Worm (Caenorhabditis elegans) whole organism, L4 larva: ENCODE data around the gene bar-1.

Experiments
- F49E8.2 ChIP-seq: sonication (generic microtip); optimal IDR thresholded peaks from 2 replicates; lab custom pipeline; 2016; ENCODE audit warnings: missing compliant biosample characterization, mild to moderate bottlenecking, missing genetic modification characterization, borderline replicate concordance
- R02D3.7 ChIP-seq: fragments of 150-350 bp; sonication (generic microtip); optimal IDR thresholded peaks from 3 replicates; lab custom pipeline; 2014; ENCODE audit warnings: missing biosample characterization, missing genetic modification characterization
- Y5F2A.4 ChIP-seq: fragments of 200-800 bp; sonication (Bioruptor generic); optimal IDR thresholded peaks from 2 replicates; lab custom pipeline; 2018; ENCODE audit warnings: mild to moderate bottlenecking, missing genetic modification characterization, missing compliant biosample characterization
- Y75B8A.6 ChIP-seq: fragments of 200-800 bp; sonication (Bioruptor generic); IDR thresholded peaks from 2 replicates; pipeline ENCODE4 v1.3.6; 2022; ENCODE audit warnings: missing genetic modification reagents, missing genetic modification characterization, missing compliant biosample characterization
- ZK546.5 ChIP-seq, 2 experiments: sonication (generic microtip); optimal IDR thresholded peaks; 2 replicates each; lab custom pipeline; 2017; ENCODE audit warnings: missing biosample characterization in 2 of 2, missing genetic modification characterization in 2 of 2
- aly-2 ChIP-seq: sonication (generic microtip); optimal IDR thresholded peaks from 2 replicates; lab custom pipeline; 2018; ENCODE audit warnings: missing biosample characterization, missing genetic modification characterization
- ceh-32 ChIP-seq: sonication (generic microtip); optimal IDR thresholded peaks from 2 replicates; lab custom pipeline; 2016; ENCODE audit warnings: mild to moderate bottlenecking, missing genetic modification characterization, missing compliant biosample characterization; ENCODE audit not compliant: poor library complexity
- ces-1 ChIP-seq: fragments of 150-350 bp; sonication (generic microtip); optimal IDR thresholded peaks from 4 replicates; lab custom pipeline; 2014; ENCODE audit warnings: missing biosample characterization, missing genetic modification reagents, missing genetic modification characterization
- daf-16 ChIP-seq, 3 experiments: sonication (generic microtip); optimal IDR thresholded peaks; 2 replicates each; lab custom pipeline; 2016 to 2017; ENCODE audit warnings: missing genetic modification characterization in 3 of 3, missing genetic modification reagents in 3 of 3, mild to moderate bottlenecking in 2 of 3, missing compliant biosample characterization in 2 of 3, missing biosample characterization in 1 of 3, moderate library complexity in 1 of 3
- daf-8 ChIP-seq: fragments of 200-800 bp; sonication (Bioruptor generic); IDR thresholded peaks from 2 replicates; pipeline ENCODE4 v1.3.6; 2022; ENCODE audit warnings: missing genetic modification characterization, missing compliant biosample characterization
- dmd-6 ChIP-seq: fragments of 200-800 bp; sonication (Bioruptor generic); IDR thresholded peaks from 2 replicates; pipeline ENCODE4 v1.3.6; 2022; ENCODE audit warnings: missing genetic modification reagents, missing genetic modification characterization, missing compliant biosample characterization
- dmd-8 ChIP-seq: fragments of 200-800 bp; sonication (Bioruptor generic); IDR thresholded peaks from 2 replicates; pipeline ENCODE4 v1.3.6; 2022; ENCODE audit warnings: missing genetic modification characterization, missing compliant biosample characterization
- dmd-9 ChIP-seq: fragments of 200-800 bp; sonication (Bioruptor generic); IDR thresholded peaks from 2 replicates; pipeline ENCODE4 v1.3.6; 2022; ENCODE audit warnings: missing genetic modification reagents, missing genetic modification characterization, missing compliant biosample characterization
- dve-1 ChIP-seq: sonication (generic microtip); optimal IDR thresholded peaks from 2 replicates; lab custom pipeline; 2017; ENCODE audit warnings: antibody characterized with exemption, mild to moderate bottlenecking, missing genetic modification characterization, missing compliant biosample characterization; ENCODE audit not compliant: insufficient read depth
- gei-8 ChIP-seq: fragments of 200-800 bp; sonication (Bioruptor generic); optimal IDR thresholded peaks from 2 replicates; lab custom pipeline; 2018; ENCODE audit warnings: mild to moderate bottlenecking, missing genetic modification characterization, missing compliant biosample characterization
- hlh-11 ChIP-seq: fragments of 200-800 bp; sonication (Bioruptor generic); optimal IDR thresholded peaks from 2 replicates; lab custom pipeline; 2018; ENCODE audit warnings: mild to moderate bottlenecking, missing genetic modification characterization, missing compliant biosample characterization
- hlh-30 ChIP-seq: sonication (generic microtip); optimal IDR thresholded peaks from 2 replicates; lab custom pipeline; 2017; ENCODE audit warnings: antibody characterized with exemption, mild to moderate bottlenecking, missing genetic modification characterization, missing compliant biosample characterization; ENCODE audit not compliant: insufficient read depth
- hmg-1.1 ChIP-seq: fragments of 200-800 bp; sonication (Bioruptor generic); IDR thresholded peaks from 2 replicates; pipeline ENCODE4 v1.3.6; 2022; ENCODE audit warnings: missing genetic modification reagents, missing genetic modification characterization, missing compliant biosample characterization
- jun-1 ChIP-seq: fragments of 150-350 bp; optimal IDR thresholded peaks from 2 replicates; lab custom pipeline; 2014; ENCODE audit warnings: missing biosample characterization, missing genetic modification reagents, missing genetic modification characterization
- lim-7 ChIP-seq: fragments of 200-800 bp; sonication (Bioruptor generic); IDR thresholded peaks from 2 replicates; pipeline ENCODE4 v1.3.6; 2022; ENCODE audit warnings: missing genetic modification characterization, missing compliant biosample characterization
- lin-1 ChIP-seq: fragments of 200-800 bp; sonication (Bioruptor generic); IDR thresholded peaks from 2 replicates; pipeline ENCODE4 v1.3.6; 2022; ENCODE audit warnings: missing genetic modification reagents, missing genetic modification characterization, missing compliant biosample characterization
- lin-13 ChIP-seq: fragments of 150-350 bp; optimal IDR thresholded peaks from 2 replicates; lab custom pipeline; 2014; ENCODE audit warnings: missing biosample characterization, missing genetic modification reagents, missing genetic modification characterization
- lin-15B ChIP-seq: fragments of 150-350 bp; sonication (generic microtip); optimal IDR thresholded peaks from 3 replicates; lab custom pipeline; 2014; ENCODE audit warnings: missing biosample characterization, missing genetic modification characterization
- lin-29 ChIP-seq: fragments of 200-800 bp; sonication (Bioruptor generic); IDR thresholded peaks from 2 replicates; pipeline ENCODE4 v1.3.6; 2022; ENCODE audit warnings: missing genetic modification reagents, missing genetic modification characterization, missing compliant biosample characterization
- lir-3 ChIP-seq: sonication (generic microtip); optimal IDR thresholded peaks from 2 replicates; lab custom pipeline; 2016; ENCODE audit warnings: mild to moderate bottlenecking, missing genetic modification characterization, missing compliant biosample characterization
- lsy-2 ChIP-seq, 2 experiments: fragments of 150-350 bp in 1 of 2; sonication (generic microtip) in 1 of 2; optimal IDR thresholded peaks; 2 replicates each; lab custom pipeline; 2014 to 2017; ENCODE audit warnings: missing biosample characterization in 2 of 2, missing genetic modification characterization in 2 of 2
- madf-5 ChIP-seq, 2 experiments: fragments of 200-800 bp; sonication (Bioruptor generic); IDR thresholded peaks; 2 replicates each; pipeline ENCODE4 v1.3.6; 2022; ENCODE audit warnings: missing compliant biosample characterization in 2 of 2, missing genetic modification characterization in 2 of 2
- madf-9 ChIP-seq: fragments of 200-800 bp; sonication (Bioruptor generic); conservative IDR thresholded peaks from 2 replicates; pipeline ENCODE4 v1.3.6; 2022; ENCODE audit warnings: missing genetic modification reagents, missing genetic modification characterization, missing compliant biosample characterization
- mep-1 ChIP-seq: fragments of 150-350 bp; sonication (generic microtip); optimal IDR thresholded peaks from 3 replicates; lab custom pipeline; 2014; ENCODE audit warnings: missing biosample characterization, missing genetic modification characterization
- nhr-11 ChIP-seq: fragments of 150-350 bp; optimal IDR thresholded peaks from 2 replicates; lab custom pipeline; 2014; ENCODE audit warnings: missing biosample characterization, missing genetic modification characterization
- nhr-111 ChIP-seq: fragments of 200-800 bp; sonication (Bioruptor generic); optimal IDR thresholded peaks from 2 replicates; lab custom pipeline; 2018; ENCODE audit warnings: mild to moderate bottlenecking, missing genetic modification characterization, missing compliant biosample characterization
- nhr-25 ChIP-seq: sonication (generic microtip); optimal IDR thresholded peaks from 2 replicates; lab custom pipeline; 2017; ENCODE audit warnings: missing genetic modification characterization, mild to moderate bottlenecking, missing compliant biosample characterization, antibody characterized with exemption, moderate library complexity, borderline replicate concordance; ENCODE audit not compliant: insufficient read depth
- nhr-28 ChIP-seq: fragments of 150-350 bp; optimal IDR thresholded peaks from 2 replicates; lab custom pipeline; 2014; ENCODE audit warnings: missing biosample characterization, missing genetic modification characterization
- nhr-41 ChIP-seq: fragments of 200-800 bp; sonication (Bioruptor generic); IDR thresholded peaks from 2 replicates; pipeline ENCODE4 v1.3.6; 2022; ENCODE audit warnings: missing genetic modification reagents, missing genetic modification characterization, missing compliant biosample characterization
- nhr-42 ChIP-seq: fragments of 200-800 bp; sonication (Bioruptor generic); IDR thresholded peaks from 2 replicates; pipeline ENCODE4 v1.3.6; 2022; ENCODE audit warnings: missing genetic modification characterization, missing compliant biosample characterization
- nhr-6 ChIP-seq: fragments of 150-350 bp; optimal IDR thresholded peaks from 2 replicates; lab custom pipeline; 2014; ENCODE audit warnings: missing biosample characterization, missing genetic modification characterization
- nhr-76 ChIP-seq: fragments of 150-350 bp; optimal IDR thresholded peaks from 2 replicates; lab custom pipeline; 2014; ENCODE audit warnings: missing biosample characterization, missing genetic modification characterization
- pqm-1 ChIP-seq: sonication (generic microtip); optimal IDR thresholded peaks from 2 replicates; lab custom pipeline; 2017; ENCODE audit warnings: missing biosample characterization, missing genetic modification characterization
- spr-1 ChIP-seq: sonication (generic microtip); optimal IDR thresholded peaks from 2 replicates; lab custom pipeline; 2016; ENCODE audit warnings: mild to moderate bottlenecking, missing genetic modification characterization, missing compliant biosample characterization
- tag-97 ChIP-seq: fragments of 200-800 bp; sonication (Bioruptor generic); IDR thresholded peaks from 2 replicates; pipeline ENCODE4 v1.3.6; 2022; ENCODE audit warnings: missing genetic modification characterization, missing compliant biosample characterization
- unc-62 ChIP-seq, 3 experiments: fragments of 150-350 bp in 1 of 3; sonication (generic microtip); optimal IDR thresholded peaks in 2 of 3; peaks in 1 of 3; 1 replicate in 1 of 3; 2 replicates in 2 of 3; lab custom pipeline; 2014 to 2017; ENCODE audit warnings: missing biosample characterization in 3 of 3, missing genetic modification characterization in 3 of 3, missing genetic modification reagents in 3 of 3, missing genotype in 1 of 3
- zip-11 ChIP-seq: fragments of 200-800 bp; sonication (Bioruptor generic); IDR thresholded peaks from 2 replicates; pipeline ENCODE4 v1.3.6; 2022; ENCODE audit warnings: missing genetic modification characterization, missing compliant biosample characterization

bar-1 gene

DNA sequence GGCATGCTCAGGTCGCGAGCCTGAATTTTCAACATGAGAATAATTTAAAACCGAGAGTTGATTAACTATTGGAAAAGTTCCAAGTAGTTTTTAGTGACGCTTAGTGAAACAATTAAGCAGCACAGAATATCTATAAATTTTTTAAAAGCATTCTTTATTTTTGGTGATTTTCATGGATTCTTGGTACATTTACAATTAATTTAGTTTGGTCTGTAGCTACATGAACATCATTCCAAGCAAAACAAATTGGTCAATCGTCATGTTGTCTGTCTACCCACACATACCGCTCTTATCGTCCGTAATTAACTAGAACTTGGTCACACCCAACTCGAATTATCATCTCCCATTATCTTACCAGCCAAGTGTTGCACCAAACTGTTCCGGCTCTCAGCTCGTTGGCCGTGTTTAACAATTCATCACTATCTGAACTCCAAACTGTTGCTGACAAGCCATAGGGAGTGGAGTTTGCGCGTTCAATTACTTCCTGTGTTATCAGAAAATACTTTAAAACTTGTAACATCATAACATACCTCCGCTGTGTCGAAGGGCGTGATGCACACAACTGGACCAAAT, 29.7 kb downstream of the bar-1 start:
- TF ChIP-seq lin-15B (tag; lab: Kevin White, UChicago) (no peak), madf-9 (GFP tag; lab: Robert Waterston, UW) (no peak), nhr-11 (tag; lab: Kevin White, UChicago) (no peak), dmd-9 (no peak), Y5F2A.4 (GFP tag; lab: Kevin White, UChicago) (no peak), unc-62 (GFP tag; optimal IDR thresholded peaks at IDR 0.05 in 1 of 2; lab: Kevin White, UChicago) (peak in 1 of 2 experiments; percentile 95), unc-62 (tag; optimal IDR thresholded peaks at IDR 0.05; lab: Kevin White, UChicago) (no peak), hlh-11 (tag; lab: Kevin White, UChicago) (no peak)

DNA sequence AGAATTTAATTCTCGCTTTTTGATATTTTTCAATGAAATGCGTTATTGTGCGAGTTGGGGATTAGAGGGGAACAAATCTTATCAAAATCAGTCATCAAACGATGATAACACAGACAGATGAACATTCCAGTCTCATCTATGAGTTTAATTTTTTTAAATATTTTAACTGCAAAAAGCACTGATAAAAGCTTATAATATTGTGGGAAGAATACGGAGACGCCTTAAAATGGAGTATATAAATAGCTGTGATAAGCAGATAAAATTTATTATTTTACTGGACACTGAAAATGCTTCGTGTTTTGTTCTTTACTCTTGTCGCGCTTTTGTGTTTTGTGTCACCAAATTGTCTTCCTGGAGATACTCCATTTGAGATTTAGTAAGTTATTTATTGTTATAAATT, 30.8 kb downstream of the bar-1 start, which contains the start of gene clec-86:
Gene clec-86 (plus strand): TSS at position 262 of the 400 bp plus-strand sequence.
- TF ChIP-seq daf-16 (GFP tag; optimal IDR thresholded peaks at IDR 0.05; lab: Kevin White, UChicago) (no peak), daf-16 (tag; optimal IDR thresholded peaks at IDR 0.05; lab: Kevin White, UChicago) (peak; percentile 29), lim-7 (no peak), mep-1 (tag; lab: Kevin White, UChicago) (no peak), nhr-28 (tag; lab: Kevin White, UChicago) (peak; percentile 21), hlh-11 (tag; lab: Kevin White, UChicago) (no peak), pqm-1 (peak; percentile 40), dmd-6 (GFP tag; lab: Robert Waterston, UW) (peak; percentile 31; the same call in 1 of the 2 replicates), dve-1 (tag; lab: Kevin White, UChicago) (peak; percentile 27), nhr-76 (tag; lab: Kevin White, UChicago) (no peak), lin-1 (no peak), nhr-111 (GFP tag; lab: Kevin White, UChicago) (no peak)

DNA sequence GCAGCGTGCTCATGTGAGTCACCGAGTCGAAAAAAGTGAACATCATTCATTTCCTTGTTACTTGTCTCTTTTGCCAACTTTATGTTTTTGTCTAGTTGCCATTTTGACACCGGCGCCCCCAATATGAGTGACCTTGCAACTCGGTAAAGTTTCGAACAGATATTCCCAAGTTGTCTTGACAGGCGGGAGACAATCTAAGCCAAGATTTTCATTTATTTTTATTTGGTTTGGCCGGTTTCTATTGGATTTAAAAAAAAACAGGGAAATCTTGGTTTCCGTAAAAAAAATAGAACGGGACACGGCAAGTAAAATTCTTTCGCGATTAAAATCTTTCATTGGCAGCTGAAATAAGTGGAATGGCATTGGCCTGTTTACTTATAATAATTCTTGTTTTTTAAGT, 39.2 kb downstream of the bar-1 start:
- no peak for TF ChIP-seq Y75B8A.6 (GFP tag; lab: Robert Waterston, UW)
- no peak for TF ChIP-seq nhr-42 (GFP tag; lab: Robert Waterston, UW)
- TF ChIP-seq unc-62 (GFP tag; optimal IDR thresholded peaks at IDR 0.05 in 1 of 2; lab: Kevin White, UChicago): peak in 1 of 2 experiments; percentile 94
- TF ChIP-seq unc-62 (tag; optimal IDR thresholded peaks at IDR 0.05; lab: Kevin White, UChicago): no peak

DNA sequence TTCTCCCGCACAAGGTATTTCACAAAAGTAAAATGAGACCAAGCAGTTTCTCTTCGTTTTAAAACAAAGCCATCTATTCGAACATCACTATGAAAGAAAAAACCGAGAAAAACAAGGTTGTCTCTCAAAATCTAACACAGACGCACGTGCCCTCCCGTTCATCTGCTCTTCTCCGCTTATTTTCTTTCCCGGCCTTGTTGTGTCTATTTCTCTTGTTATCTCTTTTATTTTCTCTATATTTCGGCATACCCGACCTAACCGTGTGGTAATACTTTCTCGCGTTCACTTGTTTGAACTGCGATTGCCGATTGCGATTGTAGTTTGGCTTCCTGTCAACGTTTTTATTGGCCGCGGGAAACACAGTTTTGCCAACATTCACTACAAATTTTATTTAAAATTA, 41.0 kb downstream of the bar-1 start:
- no peak for TF ChIP-seq ZK546.5 (tag; optimal IDR thresholded peaks at IDR 0.05; lab: Kevin White, UChicago)
- no peak for TF ChIP-seq lir-3 (tag; lab: Kevin White, UChicago)
- TF ChIP-seq lsy-2 (tag; optimal IDR thresholded peaks at IDR 0.05; lab: Kevin White, UChicago): peak in 1 of 2 experiments; percentile 33
- TF ChIP-seq nhr-42 (GFP tag; lab: Robert Waterston, UW): no peak
- no peak for TF ChIP-seq lin-29 (GFP tag; lab: Robert Waterston, UW)
- TF ChIP-seq tag-97 (GFP tag; lab: Robert Waterston, UW): no peak
- no peak for TF ChIP-seq jun-1 (tag; lab: Kevin White, UChicago)
- TF ChIP-seq Y75B8A.6 (GFP tag; lab: Robert Waterston, UW): no peak
- TF ChIP-seq dmd-8 (GFP tag; lab: Robert Waterston, UW): no peak
- TF ChIP-seq lin-13 (GFP tag; lab: Kevin White, UChicago): no peak
- TF ChIP-seq nhr-6 (tag; lab: Kevin White, UChicago): no peak
- no peak for TF ChIP-seq zip-11 (GFP tag; lab: Robert Waterston, UW)
- TF ChIP-seq daf-8 (GFP tag; lab: Robert Waterston, UW): no peak
- no peak for TF ChIP-seq spr-1
- no peak for TF ChIP-seq F49E8.2 (tag; lab: Kevin White, UChicago)
- TF ChIP-seq nhr-41: no peak
- TF ChIP-seq aly-2 (tag; lab: Kevin White, UChicago): no peak
- peak; percentile 50 for TF ChIP-seq hlh-11 (tag; lab: Kevin White, UChicago)
- no peak for TF ChIP-seq nhr-25 (tag; lab: Kevin White, UChicago)
- TF ChIP-seq madf-5 (GFP tag; IDR thresholded peaks at IDR 0.05; lab: Robert Waterston, UW): no peak
- 0 out of 2 replicates have a peak, but pooled peaks have one; percentile 10 for TF ChIP-seq hmg-1.1 (GFP tag; lab: Robert Waterston, UW)
- TF ChIP-seq ceh-32 (tag; lab: Kevin White, UChicago): no peak
- peak; percentile 64 for TF ChIP-seq hlh-30 (tag; lab: Kevin White, UChicago)
- TF ChIP-seq ces-1 (GFP tag; lab: Kevin White, UChicago): no peak
- no peak for TF ChIP-seq madf-9 (GFP tag; lab: Robert Waterston, UW)
- TF ChIP-seq nhr-111 (GFP tag; lab: Kevin White, UChicago): no peak
- TF ChIP-seq daf-16 (GFP tag; optimal IDR thresholded peaks at IDR 0.05; lab: Kevin White, UChicago): no peak
- peak; percentile 56 for TF ChIP-seq daf-16 (tag; optimal IDR thresholded peaks at IDR 0.05; lab: Kevin White, UChicago)
- no peak for TF ChIP-seq gei-8 (GFP tag; lab: Kevin White, UChicago)
- TF ChIP-seq R02D3.7 (tag; lab: Kevin White, UChicago): no peak
